Fruit fly (Drosophila melanogaster) S2 (cell line): ENCODE measurements around the gene CG14186.

ENCODE experiments used
- CG8478 ChIP-seq: fragments of >200 bp; optimal IDR thresholded peaks from 2 replicates; lab custom pipeline; 2018
- CTCF ChIP-seq, 2 experiments: fragments of >200 bp; optimal IDR thresholded peaks; 2 replicates each; lab custom pipeline; 2018

DNA sequence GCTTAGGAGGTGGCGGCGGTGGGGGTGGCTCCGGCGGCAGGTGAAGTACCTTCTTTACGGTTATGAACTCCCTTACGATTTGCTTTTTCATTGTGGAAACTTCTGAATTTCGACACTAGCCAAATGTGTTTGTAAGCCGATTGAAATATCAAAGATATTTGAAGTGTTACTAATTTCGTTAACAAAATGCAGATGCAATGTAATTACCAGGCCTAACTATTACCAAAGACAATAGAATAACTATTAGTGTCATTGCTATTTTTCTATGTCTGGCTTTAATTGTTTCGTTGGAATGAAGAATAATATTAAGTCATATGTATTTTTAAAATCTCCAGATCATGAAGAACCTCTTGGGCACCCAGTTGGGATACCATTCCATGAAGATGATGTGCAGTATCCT, 29.5 kb upstream of the CG14186 start, which contains the start of gene CG7335:
- TF ChIP-seq CTCF (optimal IDR thresholded peaks at IDR 0.05; lab: Kevin White, UChicago) (no peak), CG8478 (lab: Kevin White, UChicago) (no peak)
